In the genomic region with DNA sequence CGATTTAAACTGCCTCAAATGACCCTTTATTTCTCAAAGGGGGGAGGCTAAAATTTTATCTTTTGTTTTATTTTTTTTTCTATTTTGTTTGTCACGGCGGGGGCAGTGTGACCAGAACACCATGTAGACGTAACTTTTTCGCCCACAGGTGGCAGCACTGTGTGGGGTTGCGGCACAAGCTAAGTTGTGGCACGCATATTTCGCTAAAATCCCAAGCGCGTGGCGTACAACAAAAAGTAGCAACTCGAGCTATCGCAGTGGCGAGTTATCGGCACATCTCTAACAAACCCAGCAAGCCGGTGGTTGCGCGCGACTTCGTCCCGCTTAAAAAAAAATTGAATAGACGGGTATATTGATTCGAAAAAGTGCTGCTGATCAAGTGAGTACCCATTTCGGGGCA, we compare ENCODE assay signal across 4 fruit fly cellular contexts.
TF ChIP-seq lines count a peak whose summit lies in the region.

A gene (minus strand): TSS at position 129 of the 400 bp plus-strand sequence.
A gene (plus strand): TSS at position 261 of the 400 bp plus-strand sequence.

TF ChIP-seq in whole organism, adult, 20 proteins besides CTCF, POLR2A, EP300 and RAD21 (continued from another document):
- peak; percentile 26 for TF ChIP-seq tj (GFP tag; optimal IDR thresholded peaks at IDR 0.05; lab: Kevin White, UChicago)
- TF ChIP-seq CG1620 (GFP tag; optimal IDR thresholded peaks at IDR 0.05; lab: Kevin White, UChicago): peak; percentile 51
- TF ChIP-seq cic (GFP tag; optimal IDR thresholded peaks at IDR 0.05; lab: Kevin White, UChicago): peak; percentile 73

TF ChIP-seq in whole organism, embryonic, 481 proteins besides CTCF, POLR2A, EP300 and RAD21 (continued from another document and continues in another):
- TF ChIP-seq ERR (GFP tag; optimal IDR thresholded peaks at IDR 0.05; lab: Kevin White, UChicago) (peak; percentile 51), grau (tag; optimal IDR thresholded peaks at IDR 0.05; lab: Kevin White, UChicago) (peak; percentile 46), Ptx1 (GFP tag; IDR thresholded peaks at IDR 0.05; lab: Robert Waterston, UW) (no peak), crp (GFP tag; optimal IDR thresholded peaks at IDR 0.05; lab: Kevin White, UChicago) (peak in 1 of 2 experiments; percentile 69), Dbx (GFP tag; IDR thresholded peaks at IDR 0.05; lab: Robert Waterston, UW) (peak; percentile 69; the same call in 2 of the 3 replicates), Jarid2 (GFP tag; optimal IDR thresholded peaks at IDR 0.05; lab: Kevin White, UChicago) (no peak), E2f1 (GFP tag; IDR thresholded peaks at IDR 0.05; lab: Robert Waterston, UW) (peak; percentile 51; the same call in 1 of the 2 replicates), Opbp (GFP tag; IDR thresholded peaks at IDR 0.05; lab: Robert Waterston, UW; ENCODE audit: partially characterized antibody) (peak; percentile 93), ara (GFP tag; IDR thresholded peaks at IDR 0.05; lab: Robert Waterston, UW) (no peak), CG14667 (GFP tag; IDR thresholded peaks at IDR 0.05; lab: Robert Waterston, UW) (no peak), pho (GFP tag; optimal IDR thresholded peaks at IDR 0.05; lab: Kevin White, UChicago) (peak; percentile 35), Hr39 (optimal IDR thresholded peaks at IDR 0.05; lab: Kevin White, UChicago) (no peak), ewg (GFP tag; optimal IDR thresholded peaks at IDR 0.05; lab: Kevin White, UChicago) (peak; percentile 79), chm (GFP tag; IDR thresholded peaks at IDR 0.05; lab: Robert Waterston, UW) (peak; percentile 54; the same call in 1 of the 2 replicates), so (GFP tag; IDR thresholded peaks at IDR 0.05; lab: Robert Waterston, UW) (0 out of 3 replicates have a peak, but pooled peaks have one; percentile 52), danr (GFP tag; IDR thresholded peaks at IDR 0.05; lab: Robert Waterston, UW) (no peak), CG4328 (GFP tag; optimal IDR thresholded peaks at IDR 0.05; lab: Kevin White, UChicago) (no peak), CG12942 (GFP tag; optimal IDR thresholded peaks at IDR 0.05; lab: Kevin White, UChicago) (no peak), CG1233 (GFP tag; optimal IDR thresholded peaks at IDR 0.05; lab: Kevin White, UChicago) (no peak), onecut (GFP tag; IDR thresholded peaks at IDR 0.05; lab: Robert Waterston, UW) (no peak), pita (GFP tag; optimal IDR thresholded peaks at IDR 0.05; lab: Kevin White, UChicago) (peak; percentile 94), row (GFP tag; IDR thresholded peaks at IDR 0.05; lab: Robert Waterston, UW) (peak; percentile 45; the same call in 2 of the 3 replicates), CrebB (tag; optimal IDR thresholded peaks at IDR 0.05; lab: Kevin White, UChicago) (peak; percentile 14), CG12744 (GFP tag; optimal IDR thresholded peaks at IDR 0.05; lab: Kevin White, UChicago) (no peak), Trl (optimal IDR thresholded peaks at IDR 0.05; lab: Kevin White, UChicago) (no peak), Trl (GFP tag; optimal IDR thresholded peaks at IDR 0.05; lab: Kevin White, UChicago) (peak; percentile 2), corto (GFP tag; optimal IDR thresholded peaks at IDR 0.05; lab: Kevin White, UChicago) (no peak), Elba2 (GFP tag; optimal IDR thresholded peaks at IDR 0.05; lab: Kevin White, UChicago) (peak; percentile 74), CG14860 (GFP tag; IDR thresholded peaks at IDR 0.05; lab: Robert Waterston, UW; ENCODE audit: partially characterized antibody) (peak; percentile 64), p53 (GFP tag; optimal IDR thresholded peaks at IDR 0.05; lab: Kevin White, UChicago) (peak; percentile 78), Fer2 (tag; optimal IDR thresholded peaks at IDR 0.05; lab: Kevin White, UChicago) (no peak), her (GFP tag; optimal IDR thresholded peaks at IDR 0.05; lab: Kevin White, UChicago) (peak; percentile 54), inv (GFP tag; IDR thresholded peaks at IDR 0.05; lab: Robert Waterston, UW; ENCODE audit: partially characterized antibody) (peak; percentile 71; the same call in 1 of the 2 replicates), Adf1 (GFP tag; IDR thresholded peaks at IDR 0.05; lab: Robert Waterston, UW) (0 out of 2 replicates have a peak, but pooled peaks have one; percentile 11), Scr (GFP tag; IDR thresholded peaks at IDR 0.05; lab: Robert Waterston, UW; ENCODE audit: partially characterized antibody) (peak; percentile 81), CG8478 (optimal IDR thresholded peaks at IDR 0.05; lab: Kevin White, UChicago) (no peak), vvl (GFP tag; IDR thresholded peaks at IDR 0.05; lab: Robert Waterston, UW) (peak; percentile 59; the same call in 1 of the 2 replicates), CG18262 (tag; optimal IDR thresholded peaks at IDR 0.05; lab: Kevin White, UChicago) (no peak), wek (GFP tag; optimal IDR thresholded peaks at IDR 0.05; lab: Kevin White, UChicago) (no peak)

TF ChIP-seq in whole organism, prepupa, 60 proteins besides CTCF, POLR2A, EP300 and RAD21 (continued from another document):
- TF ChIP-seq CG6163 (GFP tag; IDR thresholded peaks at IDR 0.05; lab: Robert Waterston, UW) (peak; percentile 64; the same call in 2 of the 3 replicates), Smox (GFP tag; optimal IDR thresholded peaks at IDR 0.05; lab: Kevin White, UChicago) (no peak), CG15336 (GFP tag; IDR thresholded peaks at IDR 0.05; lab: Robert Waterston, UW) (0 out of 2 replicates have a peak, but pooled peaks have one; percentile 40), CG6792 (GFP tag; optimal IDR thresholded peaks at IDR 0.05; lab: Kevin White, UChicago) (no peak), Sox14 (GFP tag; optimal IDR thresholded peaks at IDR 0.05; lab: Kevin White, UChicago) (peak; percentile 78), svp (GFP tag; lab: Kevin White, UChicago) (peak; percentile 57), CG11762 (GFP tag; optimal IDR thresholded peaks at IDR 0.05; lab: Kevin White, UChicago; ENCODE audit: insufficient read depth) (no peak), CG1621 (tag; optimal IDR thresholded peaks at IDR 0.05; lab: Kevin White, UChicago) (peak; percentile 65), dsx (GFP tag; optimal IDR thresholded peaks at IDR 0.05; lab: Kevin White, UChicago; ENCODE audit: poor library complexity, severe bottlenecking) (peak; percentile 58), CG11294 (GFP tag; IDR thresholded peaks at IDR 0.05; lab: Robert Waterston, UW) (no peak), CG9139 (GFP tag; optimal IDR thresholded peaks at IDR 0.05; lab: Kevin White, UChicago) (no peak), CG34406 (GFP tag; optimal IDR thresholded peaks at IDR 0.05; lab: Kevin White, UChicago) (no peak), OdsH (GFP tag; optimal IDR thresholded peaks at IDR 0.05; lab: Kevin White, UChicago) (peak; percentile 12)

TF ChIP-seq in whole organism, pupa, 21 proteins besides CTCF, POLR2A, EP300 and RAD21 (continued from another document):
- TF ChIP-seq CG17806 (tag; optimal IDR thresholded peaks at IDR 0.05; lab: Kevin White, UChicago) (no peak), CG8159 (tag; optimal IDR thresholded peaks at IDR 0.05; lab: Kevin White, UChicago) (no peak)
